Worm (Caenorhabditis elegans): Measurements from ENCODE around the gene cyb-2.1.

Gene cyb-2.1

ce11 chrIV:11027560-11027959 is 41.8 kb downstream of the cyb-2.1 start (continued):
- TF ChIP-seq daf-16 (GFP tag; optimal IDR thresholded peaks at IDR 0.05) (peak; percentile 53 to 55), daf-16 (tag; optimal IDR thresholded peaks at IDR 0.05) (peak; percentile 85), hmg-1.1 (GFP tag; IDR thresholded peaks at IDR 0.05) (peak; percentile 71), zip-2 (tag; optimal IDR thresholded peaks at IDR 0.05) (no peak), ceh-82 (tag; optimal IDR thresholded peaks at IDR 0.05) (no peak), unc-39 (tag; optimal IDR thresholded peaks at IDR 0.05) (no peak), lir-3 (tag; optimal IDR thresholded peaks at IDR 0.05) (no peak), lin-15B (tag; optimal IDR thresholded peaks at IDR 0.05) (no peak), nhr-6 (tag; optimal IDR thresholded peaks at IDR 0.05) (peak; percentile 91), ceh-32 (tag; optimal IDR thresholded peaks at IDR 0.05; ENCODE audit: poor library complexity) (no peak), fkh-10 (GFP tag; optimal IDR thresholded peaks at IDR 0.05) (peak; percentile 12), aha-1 (tag) (peak; percentile 98), Y105C5A.15 (GFP tag; IDR thresholded peaks at IDR 0.05) (no peak), lin-1 (GFP tag; IDR thresholded peaks at IDR 0.05) (peak; percentile 66; the same call in 1 of the 2 replicates), saeg-2 (GFP tag; IDR thresholded peaks at IDR 0.05) (no peak), madf-5 (GFP tag; IDR thresholded peaks at IDR 0.05) (no peak), nhr-237 (tag; optimal IDR thresholded peaks at IDR 0.05) (no peak), F49E8.2 (tag; optimal IDR thresholded peaks at IDR 0.05; ENCODE audit: borderline replicate concordance) (no peak), tra-1 (GFP tag; IDR thresholded peaks at IDR 0.05) (0 out of 2 replicates have a peak, but pooled peaks have one; percentile 39), hif-1 (tag; optimal IDR thresholded peaks at IDR 0.05) (peak in 1 of 2 experiments; percentile 23), pqm-1 (tag; optimal IDR thresholded peaks at IDR 0.05) (peak; percentile 41), set-16 (GFP tag; IDR thresholded peaks at IDR 0.05) (no peak), unc-62 (GFP tag; optimal IDR thresholded peaks at IDR 0.05 in 1 of 2) (peak in 1 of 2 experiments; percentile 100), unc-62 (tag; optimal IDR thresholded peaks at IDR 0.05) (no peak), gei-8 (GFP tag; optimal IDR thresholded peaks at IDR 0.05) (no peak), mxl-3 (GFP tag; optimal IDR thresholded peaks at IDR 0.05) (peak; percentile 48), ama-1 (optimal IDR thresholded peaks at IDR 0.05) (peak; percentile 71), daf-8 (GFP tag; IDR thresholded peaks at IDR 0.05) (no peak), lsy-2 (tag; optimal IDR thresholded peaks at IDR 0.05) (peak; percentile 61 to 90), hlh-11 (tag; optimal IDR thresholded peaks at IDR 0.05) (peak; percentile 94), F44E2.7 (GFP tag; IDR thresholded peaks at IDR 0.05) (no peak), arid-1 (GFP tag; conservative IDR thresholded peaks at IDR 0.05) (0 out of 2 replicates have a peak, but pooled peaks have one; percentile 32), R02D3.7 (tag; optimal IDR thresholded peaks at IDR 0.05) (no peak), nhr-76 (tag; optimal IDR thresholded peaks at IDR 0.05) (no peak), F10B5.3 (tag; optimal IDR thresholded peaks at IDR 0.05) (no peak), daf-12 (tag; optimal IDR thresholded peaks at IDR 0.05) (no peak), snpc-1.2 (GFP tag; IDR thresholded peaks at IDR 0.05) (no peak), php-3 (GFP tag; IDR thresholded peaks at IDR 0.05) (0 out of 2 replicates have a peak, but pooled peaks have one; percentile 38), ceh-62 (tag; optimal IDR thresholded peaks at IDR 0.05) (no peak), mdt-29 (GFP tag; IDR thresholded peaks at IDR 0.05) (0 out of 2 replicates have a peak, but pooled peaks have one; percentile 16)

ce11 chrIV:11029412-11029811 is 43.6 kb downstream of the cyb-2.1 start, which contains the start of gene hrg-5:
TSS of gene hrg-5 (minus strand) at chrIV:11029428.
- no peak for TF ChIP-seq dmd-8 (GFP tag; IDR thresholded peaks at IDR 0.05)
- peak; percentile 68 for TF ChIP-seq nhr-28 (tag; optimal IDR thresholded peaks at IDR 0.05)
- TF ChIP-seq dmd-6 (GFP tag; IDR thresholded peaks at IDR 0.05), result peak; percentile 65
- no peak for TF ChIP-seq daf-16 (GFP tag; optimal IDR thresholded peaks at IDR 0.05)
- peak; percentile 49 for TF ChIP-seq daf-16 (tag; optimal IDR thresholded peaks at IDR 0.05)
- TF ChIP-seq mdl-1 (tag; optimal IDR thresholded peaks at IDR 0.05), result peak in 1 of 2 experiments; percentile 24
